Worm (Caenorhabditis elegans): Measurements from ENCODE around the gene T01C1.4.

T01C1.4 gene

ce11 chrX:10727696-10728095 is 10.8 kb upstream of the T01C1.4 start:
- no peak for TF ChIP-seq ztf-11 (tag; optimal IDR thresholded peaks at IDR 0.05)

- no peak for TF ChIP-seq blmp-1 (tag; optimal IDR thresholded peaks at IDR 0.05; ENCODE audit: insufficient read depth)
- no peak for TF ChIP-seq lsy-2 (tag; optimal IDR thresholded peaks at IDR 0.05)
- TF ChIP-seq nhr-21 (tag; optimal IDR thresholded peaks at IDR 0.05): no peak
- TF ChIP-seq C34F6.9 (tag; optimal IDR thresholded peaks at IDR 0.05): no peak
- TF ChIP-seq nhr-6 (tag; optimal IDR thresholded peaks at IDR 0.05): no peak
- TF ChIP-seq F13H6.1 (tag; optimal IDR thresholded peaks at IDR 0.05): no peak
- TF ChIP-seq ZK546.5 (tag; optimal IDR thresholded peaks at IDR 0.05): no peak
- TF ChIP-seq Y55F3AM.14 (GFP tag; optimal IDR thresholded peaks at IDR 0.05): no peak
- TF ChIP-seq ztf-4 (tag; optimal IDR thresholded peaks at IDR 0.05): no peak
Measured at ce11 chrX:10721954-10722353, 5.0 kb upstream of the T01C1.4 start, which contains the start of gene mbr-1. Gene mbr-1 (minus strand): TSS chrX:10722054.

ce11 chrX:10711769-10712168 is 5.2 kb downstream of the T01C1.4 start, which contains the start of gene rhgf-1:
Gene rhgf-1 (minus strand): TSS chrX:10711869.
- TF ChIP-seq snpc-4 (tag; optimal IDR thresholded peaks at IDR 0.05) (no peak), skn-1 (tag; optimal IDR thresholded peaks at IDR 0.05) (no peak), lin-39 (tag; optimal IDR thresholded peaks at IDR 0.05) (no peak), ama-1 (optimal IDR thresholded peaks at IDR 0.05) (no peak), ceh-82 (tag; optimal IDR thresholded peaks at IDR 0.05) (no peak), C34F6.9 (tag; optimal IDR thresholded peaks at IDR 0.05) (no peak)

ce11 chrX:10704329-10704728 is 12.6 kb downstream of the T01C1.4 start:
- TF ChIP-seq unc-62 (GFP tag; optimal IDR thresholded peaks at IDR 0.05) (no peak), nhr-10 (tag; optimal IDR thresholded peaks at IDR 0.05) (no peak), elt-1 (tag; optimal IDR thresholded peaks at IDR 0.05) (no peak), blmp-1 (tag; optimal IDR thresholded peaks at IDR 0.05; ENCODE audit: insufficient read depth) (no peak), lin-11 (tag; optimal IDR thresholded peaks at IDR 0.05) (no peak), zag-1 (tag; optimal IDR thresholded peaks at IDR 0.05) (no peak), ztf-11 (tag; optimal IDR thresholded peaks at IDR 0.05) (no peak), ZK546.5 (tag; optimal IDR thresholded peaks at IDR 0.05) (no peak), sem-4 (tag; optimal IDR thresholded peaks at IDR 0.05) (no peak), F13H6.1 (tag; optimal IDR thresholded peaks at IDR 0.05) (no peak), ceh-82 (tag; optimal IDR thresholded peaks at IDR 0.05) (no peak), nhr-12 (tag; optimal IDR thresholded peaks at IDR 0.05) (no peak), unc-55 (GFP tag; optimal IDR thresholded peaks at IDR 0.05) (no peak), nhr-129 (tag; optimal IDR thresholded peaks at IDR 0.05) (no peak), nhr-21 (tag; optimal IDR thresholded peaks at IDR 0.05) (no peak)

ce11 chrX:10694933-10695332 is 22.0 kb downstream of the T01C1.4 start, which contains the start of gene plpp-1.3:
Gene plpp-1.3 (plus strand): TSS chrX:10695312.
- TF ChIP-seq ZK546.5 (tag; optimal IDR thresholded peaks at IDR 0.05): no peak
- TF ChIP-seq nhr-10 (tag; optimal IDR thresholded peaks at IDR 0.05): no peak
- TF ChIP-seq sma-3 (GFP tag; optimal IDR thresholded peaks at IDR 0.05): peak; percentile 10
- TF ChIP-seq F13H6.1 (tag; optimal IDR thresholded peaks at IDR 0.05): peak; percentile 32
- TF ChIP-seq C34F6.9 (tag; optimal IDR thresholded peaks at IDR 0.05): peak; percentile 23
- peak; percentile 44 for TF ChIP-seq sma-9 (GFP tag; optimal IDR thresholded peaks at IDR 0.05)
- TF ChIP-seq sma-9 (tag; optimal IDR thresholded peaks at IDR 0.05): no peak
- TF ChIP-seq elt-1 (tag; optimal IDR thresholded peaks at IDR 0.05): no peak
- TF ChIP-seq fos-1 (tag; optimal IDR thresholded peaks at IDR 0.05): peak; percentile 47
- peak; percentile 74 for TF ChIP-seq crh-2 (tag; optimal IDR thresholded peaks at IDR 0.05)
- peak; percentile 32 for TF ChIP-seq unc-55 (GFP tag; optimal IDR thresholded peaks at IDR 0.05)
- peak; percentile 40 for TF ChIP-seq nhr-25 (tag; optimal IDR thresholded peaks at IDR 0.05)
- no peak for TF ChIP-seq ama-1 (optimal IDR thresholded peaks at IDR 0.05)
- no peak for TF ChIP-seq mab-5 (tag; optimal IDR thresholded peaks at IDR 0.05)

- TF ChIP-seq lsy-2 (tag; optimal IDR thresholded peaks at IDR 0.05) (no peak), sma-9 (GFP tag; optimal IDR thresholded peaks at IDR 0.05) (peak; percentile 56), sma-9 (tag; optimal IDR thresholded peaks at IDR 0.05) (no peak)
Measured at ce11 chrX:10694248-10694647, 22.7 kb downstream of the T01C1.4 start.

All from whole organism, L2 larva.